Fruit fly (Drosophila melanogaster): ENCODE measurements around the gene ttk.

The ttk gene

dm6 chr3R:31723206-31723933 is 9.7 kb downstream of the ttk start (continued):
- TF ChIP-seq Antp (GFP tag; optimal IDR thresholded peaks at IDR 0.05) (no peak), gce (GFP tag; IDR thresholded peaks at IDR 0.05) (no peak; the same call in 2 of the 3 replicates), CG1529 (GFP tag; optimal IDR thresholded peaks at IDR 0.05) (no peak), CG2712 (tag; optimal IDR thresholded peaks at IDR 0.05) (peak; percentile 49), rib (GFP tag; IDR thresholded peaks at IDR 0.05) (no peak), CG11560 (tag; IDR thresholded peaks at IDR 0.05) (no peak), seq (GFP tag; IDR thresholded peaks at IDR 0.05) (no peak), prd (optimal IDR thresholded peaks at IDR 0.05) (no peak), prd (GFP tag; IDR thresholded peaks at IDR 0.05) (peak; percentile 36; the same call in 1 of the 3 replicates), CG13624 (GFP tag; optimal IDR thresholded peaks at IDR 0.05) (no peak), gt (GFP tag; IDR thresholded peaks at IDR 0.05) (no peak), sens (GFP tag) (peak; percentile 88), chm (GFP tag; IDR thresholded peaks at IDR 0.05) (no peak), jumu (GFP tag; optimal IDR thresholded peaks at IDR 0.05) (no peak), pan (optimal IDR thresholded peaks at IDR 0.05) (no peak), pan (GFP tag; optimal IDR thresholded peaks at IDR 0.05 in 1 of 2, IDR thresholded peaks at IDR 0.05 in 1 of 2) (no peak), slou (GFP tag; optimal IDR thresholded peaks at IDR 0.05) (no peak), CG9876 (GFP tag; optimal IDR thresholded peaks at IDR 0.05) (no peak), trem (tag; optimal IDR thresholded peaks at IDR 0.05) (no peak), HLH4C (GFP tag; IDR thresholded peaks at IDR 0.05; ENCODE audit: partially characterized antibody) (no peak), tna (GFP tag; IDR thresholded peaks at IDR 0.05; ENCODE audit: partially characterized antibody) (no peak), crp (GFP tag; optimal IDR thresholded peaks at IDR 0.05) (no peak), nerfin-2 (GFP tag; IDR thresholded peaks at IDR 0.05; ENCODE audit: partially characterized antibody) (no peak), shn (GFP tag; optimal IDR thresholded peaks at IDR 0.05) (no peak), Poxn (GFP tag; IDR thresholded peaks at IDR 0.05) (no peak), CG10431 (GFP tag; optimal IDR thresholded peaks at IDR 0.05) (no peak), CG8924 (tag; optimal IDR thresholded peaks at IDR 0.05) (peak; percentile 35), hbn (GFP tag; IDR thresholded peaks at IDR 0.05; ENCODE audit: partially characterized antibody) (no peak), Adf1 (GFP tag; IDR thresholded peaks at IDR 0.05) (peak; percentile 84), ara (GFP tag; IDR thresholded peaks at IDR 0.05) (no peak), MESR4 (GFP tag; optimal IDR thresholded peaks at IDR 0.05) (no peak), CG10267 (tag; optimal IDR thresholded peaks at IDR 0.05) (peak; percentile 2), al (GFP tag; IDR thresholded peaks at IDR 0.05) (no peak), Atf-2 (GFP tag; optimal IDR thresholded peaks at IDR 0.05) (no peak), Stat92E (GFP tag; optimal IDR thresholded peaks at IDR 0.05) (no peak), disco-r (GFP tag; optimal IDR thresholded peaks at IDR 0.05) (no peak), CG34422 (GFP tag; IDR thresholded peaks at IDR 0.05) (0 out of 3 replicates have a peak, but pooled peaks have one; percentile 7), CG12219 (GFP tag; optimal IDR thresholded peaks at IDR 0.05) (no peak), CG12299 (tag; optimal IDR thresholded peaks at IDR 0.05) (no peak), otp (GFP tag; IDR thresholded peaks at IDR 0.05) (no peak), Spps (tag; optimal IDR thresholded peaks at IDR 0.05) (no peak), CG11696 (GFP tag; IDR thresholded peaks at IDR 0.05) (no peak), MTF-1 (GFP tag; optimal IDR thresholded peaks at IDR 0.05; ENCODE audit: borderline replicate concordance) (no peak), schlank (tag; optimal IDR thresholded peaks at IDR 0.05) (no peak), H15 (GFP tag; IDR thresholded peaks at IDR 0.05) (no peak), peb (GFP tag; IDR thresholded peaks at IDR 0.05) (0 out of 2 replicates have a peak, but pooled peaks have one; percentile 6), pho (GFP tag; optimal IDR thresholded peaks at IDR 0.05) (no peak), fd96Cb (tag; optimal IDR thresholded peaks at IDR 0.05) (peak; percentile 43), ato (GFP tag; IDR thresholded peaks at IDR 0.05; ENCODE audit: partially characterized antibody) (no peak), odd (GFP tag; optimal IDR thresholded peaks at IDR 0.05) (no peak), tap (tag; optimal IDR thresholded peaks at IDR 0.05) (peak; percentile 23)

Measured in whole organism, embryonic.